Worm (Caenorhabditis elegans): ENCODE measurements around the gene C42C1.19.

Gene C42C1.19

ce11 chrIV:12259161-12259870 is 23.2 kb upstream of the C42C1.19 start, which contains the start of gene Y39C12A.9:
Y39C12A.9 (minus strand) TSS chrIV:12259211.
- TF ChIP-seq ceh-16 (tag; optimal IDR thresholded peaks at IDR 0.05), result no peak
- no peak for TF ChIP-seq dmd-4 (tag; optimal IDR thresholded peaks at IDR 0.05)
- TF ChIP-seq nhr-129 (tag; optimal IDR thresholded peaks at IDR 0.05), result peak; percentile 64
- peak in 1 of 2 experiments; percentile 33 for TF ChIP-seq lsy-2 (tag; optimal IDR thresholded peaks at IDR 0.05)
- peak; percentile 14 for TF ChIP-seq unc-55 (GFP tag; optimal IDR thresholded peaks at IDR 0.05)
- TF ChIP-seq C34F6.9 (tag; optimal IDR thresholded peaks at IDR 0.05), result peak; percentile 1

DNA sequence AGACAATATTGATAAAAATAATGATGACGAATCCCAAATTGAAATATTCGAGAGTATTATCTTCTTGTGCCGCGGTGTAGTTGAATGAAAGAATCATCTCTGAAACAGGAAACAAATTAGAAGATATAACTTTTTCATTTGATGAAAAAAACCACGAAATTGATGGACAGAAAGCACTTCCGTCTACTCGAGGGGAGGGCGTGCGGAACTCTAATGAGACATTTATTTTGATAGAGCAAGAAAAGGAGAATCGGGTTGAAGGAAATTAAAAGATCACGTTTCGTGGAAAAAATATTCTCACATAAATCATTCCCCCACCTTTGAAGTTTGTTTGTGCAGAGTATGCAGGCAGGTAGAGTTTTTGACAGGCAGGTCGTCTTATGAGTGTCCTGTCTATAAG is 21.2 kb upstream of the C42C1.19 start, which contains the start of gene sre-14:
sre-14 (minus strand) TSS at position 101 of the 400 bp plus-strand sequence.
- TF ChIP-seq R02D3.7 (tag; optimal IDR thresholded peaks at IDR 0.05), result no peak

DNA sequence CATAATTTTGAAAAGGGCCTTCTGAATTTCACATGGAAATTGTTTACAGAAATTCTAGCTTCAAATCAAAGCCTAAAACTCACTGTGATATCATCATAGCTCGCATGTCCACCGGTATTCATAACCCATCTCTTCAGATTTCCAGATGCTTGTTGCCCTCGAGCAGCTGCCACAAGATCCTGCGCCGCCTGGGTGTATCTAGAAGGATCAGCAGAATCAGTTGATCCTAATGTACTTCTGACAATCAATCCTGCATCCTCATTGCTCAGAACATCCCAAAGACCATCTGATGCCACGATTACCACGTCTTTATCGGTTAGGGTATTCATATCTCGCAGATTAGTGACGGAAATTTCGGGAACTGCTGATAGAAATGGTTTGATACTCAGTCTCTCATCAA is 16.7 kb upstream of the C42C1.19 start:
- TF ChIP-seq peb-1 (tag; optimal IDR thresholded peaks at IDR 0.05), result no peak
- TF ChIP-seq ceh-82 (tag; optimal IDR thresholded peaks at IDR 0.05), result no peak
- TF ChIP-seq nhr-237 (tag; optimal IDR thresholded peaks at IDR 0.05), result no peak
- TF ChIP-seq crh-2 (tag; optimal IDR thresholded peaks at IDR 0.05), result no peak
- no peak for TF ChIP-seq Y55F3AM.14 (GFP tag; optimal IDR thresholded peaks at IDR 0.05)
- no peak for TF ChIP-seq zag-1 (tag; optimal IDR thresholded peaks at IDR 0.05)

ce11 chrIV:12268272-12269045 is 14.1 kb upstream of the C42C1.19 start, which contains the start of the genes ppm-1.H and rpl-34:
ppm-1.H (minus strand) TSS chrIV:12268322.
rpl-34 (plus strand) TSS chrIV:12268995.
- TF ChIP-seq sma-9 (GFP tag; optimal IDR thresholded peaks at IDR 0.05), result peak; percentile 51
- TF ChIP-seq sma-9 (tag; optimal IDR thresholded peaks at IDR 0.05), result no peak
- no peak for TF ChIP-seq nhr-12 (tag; optimal IDR thresholded peaks at IDR 0.05)
- no peak for TF ChIP-seq ceh-82 (tag; optimal IDR thresholded peaks at IDR 0.05)
- no peak for TF ChIP-seq sma-3 (GFP tag; optimal IDR thresholded peaks at IDR 0.05)
- TF ChIP-seq R02D3.7 (tag; optimal IDR thresholded peaks at IDR 0.05), result peak; percentile 45
- TF ChIP-seq mdl-1 (tag; optimal IDR thresholded peaks at IDR 0.05), result no peak
- TF ChIP-seq C34F6.9 (tag; optimal IDR thresholded peaks at IDR 0.05), result peak; percentile 74
- peak; percentile 10 for TF ChIP-seq egl-27 (tag; optimal IDR thresholded peaks at IDR 0.05)
- peak; percentile 17 for TF ChIP-seq ztf-4 (tag; optimal IDR thresholded peaks at IDR 0.05)
- TF ChIP-seq lin-11 (tag; optimal IDR thresholded peaks at IDR 0.05), result peak; percentile 59
- TF ChIP-seq nhr-11 (tag; optimal IDR thresholded peaks at IDR 0.05), result no peak
- peak; percentile 22 for TF ChIP-seq nhr-21 (tag; optimal IDR thresholded peaks at IDR 0.05)
- peak; percentile 43 for TF ChIP-seq fos-1 (tag; optimal IDR thresholded peaks at IDR 0.05)
- TF ChIP-seq lin-13 (GFP tag; optimal IDR thresholded peaks at IDR 0.05), result peak; percentile 71
- TF ChIP-seq nhr-129 (tag; optimal IDR thresholded peaks at IDR 0.05), result peak; percentile 98
- no peak for TF ChIP-seq peb-1 (tag; optimal IDR thresholded peaks at IDR 0.05)
- no peak for TF ChIP-seq ztf-11 (tag; optimal IDR thresholded peaks at IDR 0.05)
- no peak for TF ChIP-seq dmd-4 (tag; optimal IDR thresholded peaks at IDR 0.05)
- TF ChIP-seq sem-4 (tag; optimal IDR thresholded peaks at IDR 0.05), result peak; percentile 18
- no peak for TF ChIP-seq blmp-1 (tag; optimal IDR thresholded peaks at IDR 0.05; ENCODE audit: insufficient read depth)
- TF ChIP-seq nhr-237 (tag; optimal IDR thresholded peaks at IDR 0.05), result no peak
- peak; percentile 42 for TF ChIP-seq gmeb-1 (tag; optimal IDR thresholded peaks at IDR 0.05)
- no peak for TF ChIP-seq unc-62 (GFP tag; optimal IDR thresholded peaks at IDR 0.05)
- TF ChIP-seq zag-1 (tag; optimal IDR thresholded peaks at IDR 0.05), result peak; percentile 4
- peak; percentile 23 for TF ChIP-seq F13H6.1 (tag; optimal IDR thresholded peaks at IDR 0.05)
- no peak for TF ChIP-seq ZK546.5 (tag; optimal IDR thresholded peaks at IDR 0.05)
- TF ChIP-seq crh-2 (tag; optimal IDR thresholded peaks at IDR 0.05), result peak; percentile 74
- TF ChIP-seq Y55F3AM.14 (GFP tag; optimal IDR thresholded peaks at IDR 0.05), result no peak
- TF ChIP-seq ztf-1 (GFP tag; conservative IDR thresholded peaks at IDR 0.05), result no peak
- TF ChIP-seq mbf-1 (tag; optimal IDR thresholded peaks at IDR 0.05), result no peak
- peak; percentile 95 for TF ChIP-seq unc-55 (GFP tag; optimal IDR thresholded peaks at IDR 0.05)
- TF ChIP-seq snpc-4 (tag; optimal IDR thresholded peaks at IDR 0.05), result peak; percentile 40
- TF ChIP-seq skn-1 (tag; optimal IDR thresholded peaks at IDR 0.05), result no peak
- peak; percentile 89 to 98 for TF ChIP-seq lsy-2 (tag; optimal IDR thresholded peaks at IDR 0.05)
- no peak for TF ChIP-seq nhr-23 (tag; optimal IDR thresholded peaks at IDR 0.05)
- no peak for TF ChIP-seq ama-1 (optimal IDR thresholded peaks at IDR 0.05)
- TF ChIP-seq unc-39 (tag; optimal IDR thresholded peaks at IDR 0.05), result no peak

Data from whole organism, L2 larva.